Fruit fly (Drosophila melanogaster): ENCODE measurements around the gene CG17328.

CG17328 gene

DNA sequence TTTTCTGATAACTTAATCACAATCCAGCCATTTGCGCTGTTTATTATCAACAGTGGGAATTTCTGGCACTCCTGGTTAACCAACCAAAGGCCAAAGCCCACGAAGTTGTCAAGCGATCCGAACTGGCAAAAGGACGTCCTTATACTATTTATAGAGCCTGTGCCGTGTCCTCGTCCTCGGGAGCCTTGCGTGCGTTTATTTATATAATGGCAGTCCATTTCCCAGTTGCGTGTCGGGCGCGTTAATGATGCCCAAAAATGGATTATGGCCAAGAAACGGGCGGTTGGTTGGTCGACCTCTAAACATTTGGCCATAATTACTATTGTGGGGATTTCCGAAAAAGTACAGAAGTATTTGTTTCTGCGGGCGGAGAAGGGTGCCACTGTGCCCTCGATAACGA lies 20.7 kb downstream of the CG17328 start (continued):
- TF ChIP-seq CG18764 (GFP tag; optimal IDR thresholded peaks at IDR 0.05) (no peak), kah (GFP tag; optimal IDR thresholded peaks at IDR 0.05) (no peak), CG13894 (tag; optimal IDR thresholded peaks at IDR 0.05) (peak; percentile 14), ac (GFP tag; optimal IDR thresholded peaks at IDR 0.05) (no peak), sens (GFP tag) (peak; percentile 63), NFAT (GFP tag; IDR thresholded peaks at IDR 0.05) (no peak), Atf6 (GFP tag; IDR thresholded peaks at IDR 0.05) (0 out of 2 replicates have a peak, but pooled peaks have one; percentile 20)

DNA sequence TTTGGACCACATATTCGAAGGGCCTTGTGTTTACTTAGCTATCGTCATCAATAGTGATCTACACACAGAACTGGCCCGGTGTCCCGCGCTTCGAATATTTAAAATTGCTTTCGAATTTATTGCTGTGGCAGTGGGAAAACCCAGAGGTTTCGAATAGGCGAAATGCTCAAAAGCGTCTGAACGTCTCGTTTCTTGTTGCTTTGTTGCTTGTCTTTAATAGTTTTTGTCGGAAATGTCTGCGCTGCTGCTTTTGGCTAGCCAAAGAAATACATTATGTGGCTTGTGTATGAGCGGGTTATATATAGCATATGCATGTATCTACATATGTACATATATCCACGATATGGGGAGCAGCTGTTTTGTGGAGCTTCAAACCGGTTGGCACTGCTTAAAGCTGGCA lies 21.5 kb downstream of the CG17328 start:
- TF ChIP-seq lbe (GFP tag; optimal IDR thresholded peaks at IDR 0.05) (no peak), Dp (GFP tag; optimal IDR thresholded peaks at IDR 0.05) (no peak), Med (GFP tag) (peak; percentile 69), CG12659 (GFP tag; optimal IDR thresholded peaks at IDR 0.05) (no peak), CG9727 (GFP tag; optimal IDR thresholded peaks at IDR 0.05) (no peak), gcm2 (GFP tag; optimal IDR thresholded peaks at IDR 0.05) (no peak), so (GFP tag; IDR thresholded peaks at IDR 0.05) (no peak), CG6854 (GFP tag; optimal IDR thresholded peaks at IDR 0.05) (no peak), CG7357 (GFP tag; IDR thresholded peaks at IDR 0.05) (no peak), esg (GFP tag; conservative IDR thresholded peaks at IDR 0.05) (no peak), sc (optimal IDR thresholded peaks at IDR 0.05) (no peak), sc (GFP tag; optimal IDR thresholded peaks at IDR 0.05) (no peak), CG9932 (GFP tag; IDR thresholded peaks at IDR 0.05) (no peak; the same call in 1 of the 2 replicates), CG2199 (GFP tag; IDR thresholded peaks at IDR 0.05) (peak; percentile 75; the same call in 2 of the 3 replicates), cg (GFP tag; optimal IDR thresholded peaks at IDR 0.05) (no peak), CkIIα-i1 (GFP tag; IDR thresholded peaks at IDR 0.05) (no peak), Rfx (GFP tag; IDR thresholded peaks at IDR 0.05) (0 out of 2 replicates have a peak, but pooled peaks have one; percentile 15), CG31441 (GFP tag; IDR thresholded peaks at IDR 0.05) (no peak), twi (tag; optimal IDR thresholded peaks at IDR 0.05) (peak; percentile 23), nau (GFP tag; optimal IDR thresholded peaks at IDR 0.05) (peak; percentile 6), CG10543 (GFP tag; optimal IDR thresholded peaks at IDR 0.05) (peak; percentile 55), CG30020 (tag; optimal IDR thresholded peaks at IDR 0.05) (no peak), Asciz (GFP tag; optimal IDR thresholded peaks at IDR 0.05) (no peak), CG16863 (GFP tag; optimal IDR thresholded peaks at IDR 0.05) (no peak), CG17328 (GFP tag; IDR thresholded peaks at IDR 0.05) (no peak), CG3065 (GFP tag; optimal IDR thresholded peaks at IDR 0.05) (no peak), org-1 (GFP tag; optimal IDR thresholded peaks at IDR 0.05) (no peak), CG3838 (GFP tag; optimal IDR thresholded peaks at IDR 0.05) (peak; percentile 5), CG12155 (GFP tag; optimal IDR thresholded peaks at IDR 0.05) (no peak), eyg (GFP tag; optimal IDR thresholded peaks at IDR 0.05) (no peak), CG2712 (tag; optimal IDR thresholded peaks at IDR 0.05) (no peak), Dref (GFP tag; IDR thresholded peaks at IDR 0.05) (no peak), zen (tag; optimal IDR thresholded peaks at IDR 0.05) (no peak), CG5245 (GFP tag; optimal IDR thresholded peaks at IDR 0.05) (no peak), Ets97D (GFP tag; optimal IDR thresholded peaks at IDR 0.05) (no peak), mirr (GFP tag; optimal IDR thresholded peaks at IDR 0.05) (no peak), peb (GFP tag; IDR thresholded peaks at IDR 0.05) (no peak), Ets65A (GFP tag) (no peak), CG18619 (GFP tag; optimal IDR thresholded peaks at IDR 0.05) (no peak), sd (tag; optimal IDR thresholded peaks at IDR 0.05) (peak; percentile 85), nmo (GFP tag; optimal IDR thresholded peaks at IDR 0.05) (no peak), luna (GFP tag; optimal IDR thresholded peaks at IDR 0.05) (no peak), Abd-B (GFP tag; optimal IDR thresholded peaks at IDR 0.05) (no peak), CG7372 (GFP tag; IDR thresholded peaks at IDR 0.05) (no peak)

Data from whole organism, embryonic.